Worm (Caenorhabditis elegans) whole organism, midembryonic: ENCODE data around the gene gta-1.

ENCODE experiments used
- T22C8.4 ChIP-seq: fragments of 200-800 bp; sonication (Bioruptor generic); IDR thresholded peaks from 2 replicates; pipeline ENCODE4 v1.3.6; 2022; ENCODE audit warnings: missing genetic modification characterization, missing compliant biosample characterization
- cog-1 ChIP-seq: sonication (generic microtip); optimal IDR thresholded peaks from 2 replicates; lab custom pipeline; 2016; ENCODE audit warnings: missing genetic modification characterization, missing compliant biosample characterization
- flt-1 ChIP-seq: fragments of 200-800 bp; sonication (Bioruptor generic); IDR thresholded peaks from 2 replicates; pipeline ENCODE4 v1.3.6; 2022; ENCODE audit warnings: missing genetic modification characterization, missing compliant biosample characterization
- klf-2 ChIP-seq: fragments of 200-800 bp; sonication (Bioruptor generic); conservative IDR thresholded peaks from 2 replicates; pipeline ENCODE4 v1.3.6; 2022; ENCODE audit warnings: missing genetic modification reagents, missing genetic modification characterization, missing compliant biosample characterization
- med-1 ChIP-seq: sonication (generic microtip); optimal IDR thresholded peaks from 2 replicates; lab custom pipeline; 2017; ENCODE audit warnings: missing genetic modification characterization, mild to moderate bottlenecking, missing compliant biosample characterization, antibody characterized with exemption, missing genetic modification reagents; ENCODE audit not compliant: insufficient read depth
- ref-1 ChIP-seq: fragments of 200-800 bp; sonication (Bioruptor generic); conservative IDR thresholded peaks from 2 replicates; pipeline ENCODE4 v1.3.6; 2022; ENCODE audit warnings: missing genetic modification reagents, missing genetic modification characterization, missing compliant biosample characterization
- tab-1 ChIP-seq: fragments of 200-800 bp; sonication (Bioruptor generic); IDR thresholded peaks from 2 replicates; pipeline ENCODE4 v1.3.6; 2022; ENCODE audit warnings: missing genetic modification characterization, missing compliant biosample characterization
- ztf-29 ChIP-seq: fragments of 200-800 bp; sonication (Bioruptor generic); IDR thresholded peaks from 2 replicates; pipeline ENCODE4 v1.3.6; 2022; ENCODE audit warnings: missing genetic modification reagents, missing genetic modification characterization, missing compliant biosample characterization

DNA sequence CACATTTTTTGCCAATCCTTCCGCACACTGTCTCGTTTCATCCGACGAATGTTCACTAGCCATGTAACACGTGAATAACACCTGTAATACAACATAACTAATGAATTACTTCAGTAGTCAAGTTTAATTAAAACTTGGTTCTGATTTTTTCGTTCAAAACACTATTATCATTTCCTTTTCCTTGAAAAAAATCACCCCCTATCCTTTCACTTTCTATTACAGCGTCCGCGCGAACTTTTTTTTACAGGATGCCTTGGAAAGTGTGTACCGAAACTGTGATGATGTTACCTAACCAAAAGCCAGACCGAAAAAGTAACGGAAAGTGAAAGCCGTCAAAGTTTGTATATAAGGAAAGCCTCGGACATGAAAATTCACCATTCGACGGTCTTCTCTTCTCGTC lies 35.6 kb downstream of the gta-1 start, which contains the start of gene col-124:
- TF ChIP-seq tab-1 (GFP tag; lab: Robert Waterston, UW) (no peak), cog-1 (tag; lab: Kevin White, UChicago) (no peak), ref-1 (GFP tag; lab: Robert Waterston, UW) (no peak), flt-1 (no peak), klf-2 (no peak), ztf-29 (GFP tag; lab: Robert Waterston, UW) (no peak), med-1 (GFP tag; lab: Kevin White, UChicago) (no peak), T22C8.4 (GFP tag; lab: Robert Waterston, UW) (no peak)
